Fruit fly (Drosophila melanogaster): ENCODE data around the gene nkd.

Gene nkd

DNA sequence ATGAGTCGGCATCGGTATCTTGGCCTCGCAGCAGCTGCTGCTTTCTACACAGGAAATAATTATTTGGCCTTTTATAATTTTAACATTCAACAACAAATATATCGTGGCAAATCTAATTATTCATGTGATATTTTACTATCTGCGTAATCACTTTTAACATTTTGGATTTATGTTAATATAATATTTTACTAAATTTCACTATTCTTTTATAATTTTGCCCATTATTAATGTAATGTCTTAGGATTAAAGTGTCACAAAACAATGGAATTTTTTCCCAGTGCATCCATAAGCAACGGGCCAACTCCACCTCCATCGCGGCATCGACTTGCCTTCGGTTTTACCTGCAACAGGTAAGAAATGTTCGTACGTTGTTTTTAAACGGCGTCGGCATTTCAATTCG is 2.7 kb downstream of the nkd start (continued):
- TF ChIP-seq CG6254 (GFP tag; optimal IDR thresholded peaks at IDR 0.05) (peak; percentile 85), Gug (GFP tag; IDR thresholded peaks at IDR 0.05) (peak; percentile 19; the same call in 1 of the 4 replicates), CG11093 (GFP tag; IDR thresholded peaks at IDR 0.05) (peak; percentile 73), sisA (GFP tag; IDR thresholded peaks at IDR 0.05) (peak; percentile 65), kni (GFP tag; optimal IDR thresholded peaks at IDR 0.05) (peak; percentile 22), lov (optimal IDR thresholded peaks at IDR 0.05) (no peak), lov (GFP tag; IDR thresholded peaks at IDR 0.05) (0 out of 3 replicates have a peak, but pooled peaks have one; percentile 15), Fer1 (GFP tag; optimal IDR thresholded peaks at IDR 0.05) (peak; percentile 51), Atf3 (GFP tag; optimal IDR thresholded peaks at IDR 0.05) (peak; percentile 26), Camta (GFP tag; optimal IDR thresholded peaks at IDR 0.05) (peak; percentile 45), danr (GFP tag; IDR thresholded peaks at IDR 0.05) (peak; percentile 40; the same call in 1 of the 2 replicates), wdn (GFP tag; IDR thresholded peaks at IDR 0.05) (no peak), CG4328 (GFP tag; optimal IDR thresholded peaks at IDR 0.05) (peak; percentile 57), pzg (GFP tag; optimal IDR thresholded peaks at IDR 0.05) (no peak), CG5953 (GFP tag; IDR thresholded peaks at IDR 0.05) (no peak), Stat92E (GFP tag; optimal IDR thresholded peaks at IDR 0.05) (peak in 1 of 3 experiments; percentile 56), CG7556 (GFP tag; optimal IDR thresholded peaks at IDR 0.05) (peak; percentile 90), CG7372 (GFP tag; IDR thresholded peaks at IDR 0.05) (0 out of 2 replicates have a peak, but pooled peaks have one; percentile 13), CG3995 (GFP tag; optimal IDR thresholded peaks at IDR 0.05) (no peak), Ssrp (tag; optimal IDR thresholded peaks at IDR 0.05) (peak; percentile 93), B-H1 (GFP tag; IDR thresholded peaks at IDR 0.05) (peak; percentile 29; the same call in 2 of the 3 replicates), schlank (tag; optimal IDR thresholded peaks at IDR 0.05) (no peak), klu (GFP tag; IDR thresholded peaks at IDR 0.05) (peak; percentile 56), zfh2 (GFP tag; optimal IDR thresholded peaks at IDR 0.05) (no peak), mam (GFP tag; optimal IDR thresholded peaks at IDR 0.05) (no peak), Ptx1 (GFP tag; IDR thresholded peaks at IDR 0.05) (peak; percentile 79), slou (GFP tag; optimal IDR thresholded peaks at IDR 0.05) (no peak), CG3838 (GFP tag; optimal IDR thresholded peaks at IDR 0.05) (no peak), slbo (GFP tag; IDR thresholded peaks at IDR 0.05) (peak; percentile 21; the same call in 1 of the 2 replicates), CG6813 (GFP tag; optimal IDR thresholded peaks at IDR 0.05) (peak; percentile 77), CG1792 (GFP tag; optimal IDR thresholded peaks at IDR 0.05) (no peak), sim (GFP tag; IDR thresholded peaks at IDR 0.05) (peak; percentile 66; the same call in 1 of the 2 replicates), Hr39 (optimal IDR thresholded peaks at IDR 0.05) (no peak), sug (tag; optimal IDR thresholded peaks at IDR 0.05) (peak; percentile 35), Sry-δ (GFP tag; optimal IDR thresholded peaks at IDR 0.05) (no peak), chn (GFP tag; optimal IDR thresholded peaks at IDR 0.05) (peak; percentile 50), ham (GFP tag; IDR thresholded peaks at IDR 0.05) (no peak), hbn (GFP tag; IDR thresholded peaks at IDR 0.05; ENCODE audit: partially characterized antibody) (no peak), Dek (tag; optimal IDR thresholded peaks at IDR 0.05) (peak; percentile 51), Hmr (GFP tag; optimal IDR thresholded peaks at IDR 0.05) (peak; percentile 59), sc (optimal IDR thresholded peaks at IDR 0.05) (no peak), sc (GFP tag; optimal IDR thresholded peaks at IDR 0.05) (peak; percentile 83), CG8924 (tag; optimal IDR thresholded peaks at IDR 0.05) (peak; percentile 94), NC2β (GFP tag; optimal IDR thresholded peaks at IDR 0.05) (no peak), CG15514 (GFP tag; optimal IDR thresholded peaks at IDR 0.05) (peak; percentile 11), Dbx (GFP tag; IDR thresholded peaks at IDR 0.05) (no peak), CG13287 (GFP tag; IDR thresholded peaks at IDR 0.05; ENCODE audit: partially characterized antibody) (no peak), CG7271 (tag; optimal IDR thresholded peaks at IDR 0.05) (peak; percentile 88), HLH3B (GFP tag; IDR thresholded peaks at IDR 0.05) (peak; percentile 69), CG10543 (GFP tag; optimal IDR thresholded peaks at IDR 0.05) (peak; percentile 15), CG1529 (GFP tag; optimal IDR thresholded peaks at IDR 0.05) (peak; percentile 81), CG3163 (GFP tag; optimal IDR thresholded peaks at IDR 0.05) (no peak)
